Fruit fly (Drosophila melanogaster): ENCODE results near the gene CG8851.

The CG8851 gene

dm6 chr2L:3477057-3477755, 42.3 kb upstream of the CG8851 start:
- TF ChIP-seq CG9948 (tag; optimal IDR thresholded peaks at IDR 0.05) (no peak), CG4496 (GFP tag; IDR thresholded peaks at IDR 0.05) (peak; percentile 28; the same call in 1 of the 3 replicates), CG8159 (tag; optimal IDR thresholded peaks at IDR 0.05) (peak; percentile 4)

- TF ChIP-seq CG12605 (GFP tag; IDR thresholded peaks at IDR 0.05) (0 out of 2 replicates have a peak, but pooled peaks have one; percentile 27), CG32121 (GFP tag; IDR thresholded peaks at IDR 0.05) (peak; percentile 53), CG15710 (tag; optimal IDR thresholded peaks at IDR 0.05) (no peak), gl (tag; optimal IDR thresholded peaks at IDR 0.05) (peak; percentile 47), D1 (tag; optimal IDR thresholded peaks at IDR 0.05) (no peak), CG4496 (GFP tag; IDR thresholded peaks at IDR 0.05) (peak; percentile 67; the same call in 2 of the 3 replicates), CG8159 (tag; optimal IDR thresholded peaks at IDR 0.05) (peak; percentile 6), Pif1A (GFP tag; optimal IDR thresholded peaks at IDR 0.05) (peak; percentile 30), CG10348 (GFP tag; IDR thresholded peaks at IDR 0.05) (no peak), Snoo (tag; optimal IDR thresholded peaks at IDR 0.05) (peak; percentile 60), fd96Ca (GFP tag; IDR thresholded peaks at IDR 0.05) (peak; percentile 50; the same call in 1 of the 3 replicates), CG8301 (tag; optimal IDR thresholded peaks at IDR 0.05) (peak; percentile 12), EcR (GFP tag; optimal IDR thresholded peaks at IDR 0.05) (peak; percentile 56), CG34367 (tag; optimal IDR thresholded peaks at IDR 0.05) (no peak), CG14655 (GFP tag; optimal IDR thresholded peaks at IDR 0.05) (no peak), CG9948 (tag; optimal IDR thresholded peaks at IDR 0.05) (no peak), rn (GFP tag; IDR thresholded peaks at IDR 0.05) (no peak), Ets98B (GFP tag; IDR thresholded peaks at IDR 0.05) (peak; percentile 54; the same call in 1 of the 2 replicates), CG13204 (GFP tag; optimal IDR thresholded peaks at IDR 0.05) (peak; percentile 45), Pif1B (GFP tag; optimal IDR thresholded peaks at IDR 0.05) (no peak), CG17806 (tag; optimal IDR thresholded peaks at IDR 0.05) (no peak)
Measured at dm6 chr2L:3478034-3478880, 41.2 kb upstream of the CG8851 start, which contains the start of gene Thor. Gene Thor, plus strand, starts transcription at chr2L:3478434.

- TF ChIP-seq EcR (GFP tag; optimal IDR thresholded peaks at IDR 0.05) (peak; percentile 17), CG14655 (GFP tag; optimal IDR thresholded peaks at IDR 0.05) (no peak), gl (tag; optimal IDR thresholded peaks at IDR 0.05) (no peak), CG34367 (tag; optimal IDR thresholded peaks at IDR 0.05) (no peak), CG8159 (tag; optimal IDR thresholded peaks at IDR 0.05) (no peak), rn (GFP tag; IDR thresholded peaks at IDR 0.05) (no peak)
Measured at dm6 chr2L:3479697-3480442, 39.6 kb upstream of the CG8851 start.

- TF ChIP-seq Ets98B (GFP tag; IDR thresholded peaks at IDR 0.05) = no peak
- TF ChIP-seq D1 (tag; optimal IDR thresholded peaks at IDR 0.05) = peak; percentile 41
Measured at dm6 chr2L:3480443-3480839, 39.0 kb upstream of the CG8851 start.

- TF ChIP-seq CG8159 (tag; optimal IDR thresholded peaks at IDR 0.05) (peak; percentile 5), CG8301 (tag; optimal IDR thresholded peaks at IDR 0.05) (peak; percentile 76), Pif1A (GFP tag; optimal IDR thresholded peaks at IDR 0.05) (peak; percentile 41), fd96Ca (GFP tag; IDR thresholded peaks at IDR 0.05) (no peak), Ets98B (GFP tag; IDR thresholded peaks at IDR 0.05) (peak; percentile 88), CG4496 (GFP tag; IDR thresholded peaks at IDR 0.05) (peak; percentile 78), CG14655 (GFP tag; optimal IDR thresholded peaks at IDR 0.05) (peak; percentile 54), CG34367 (tag; optimal IDR thresholded peaks at IDR 0.05) (no peak), CG32121 (GFP tag; IDR thresholded peaks at IDR 0.05) (peak; percentile 78)
Measured at dm6 chr2L:3482037-3482436, 37.4 kb upstream of the CG8851 start.

- peak; percentile 71 for TF ChIP-seq CG8301 (tag; optimal IDR thresholded peaks at IDR 0.05)
- TF ChIP-seq Pif1B (GFP tag; optimal IDR thresholded peaks at IDR 0.05) = peak; percentile 13
- TF ChIP-seq gl (tag; optimal IDR thresholded peaks at IDR 0.05) = no peak
- TF ChIP-seq CG17806 (tag; optimal IDR thresholded peaks at IDR 0.05) = no peak
- TF ChIP-seq CG4496 (GFP tag; IDR thresholded peaks at IDR 0.05) = peak; percentile 83
- peak; percentile 80 for TF ChIP-seq CG12605 (GFP tag; IDR thresholded peaks at IDR 0.05)
- TF ChIP-seq CG9948 (tag; optimal IDR thresholded peaks at IDR 0.05) = peak; percentile 56
- TF ChIP-seq CG32121 (GFP tag; IDR thresholded peaks at IDR 0.05) = peak; percentile 92
- TF ChIP-seq Ets98B (GFP tag; IDR thresholded peaks at IDR 0.05) = peak; percentile 82
- TF ChIP-seq fd96Ca (GFP tag; IDR thresholded peaks at IDR 0.05) = peak; percentile 60; the same call in 1 of the 3 replicates
- TF ChIP-seq EcR (GFP tag; optimal IDR thresholded peaks at IDR 0.05) = no peak
- TF ChIP-seq D1 (tag; optimal IDR thresholded peaks at IDR 0.05) = no peak
- peak; percentile 73 for TF ChIP-seq CG8159 (tag; optimal IDR thresholded peaks at IDR 0.05)
- no peak for TF ChIP-seq CG34367 (tag; optimal IDR thresholded peaks at IDR 0.05)
- TF ChIP-seq CG13204 (GFP tag; optimal IDR thresholded peaks at IDR 0.05) = no peak
- peak; percentile 51; the same call in 1 of the 2 replicates for TF ChIP-seq CG10348 (GFP tag; IDR thresholded peaks at IDR 0.05)
- no peak for TF ChIP-seq Snoo (tag; optimal IDR thresholded peaks at IDR 0.05)
- TF ChIP-seq rn (GFP tag; IDR thresholded peaks at IDR 0.05) = peak; percentile 54; the same call in 1 of the 2 replicates
- peak; percentile 14 for TF ChIP-seq Pif1A (GFP tag; optimal IDR thresholded peaks at IDR 0.05)
- TF ChIP-seq CG14655 (GFP tag; optimal IDR thresholded peaks at IDR 0.05) = peak; percentile 74
- TF ChIP-seq CG15710 (tag; optimal IDR thresholded peaks at IDR 0.05) = peak; percentile 72
Measured at dm6 chr2L:3482712-3483111, 36.8 kb upstream of the CG8851 start.

Measured in whole organism, pupa.